Worm (Caenorhabditis elegans): Measurements from ENCODE around the gene paic-1.

DNA sequence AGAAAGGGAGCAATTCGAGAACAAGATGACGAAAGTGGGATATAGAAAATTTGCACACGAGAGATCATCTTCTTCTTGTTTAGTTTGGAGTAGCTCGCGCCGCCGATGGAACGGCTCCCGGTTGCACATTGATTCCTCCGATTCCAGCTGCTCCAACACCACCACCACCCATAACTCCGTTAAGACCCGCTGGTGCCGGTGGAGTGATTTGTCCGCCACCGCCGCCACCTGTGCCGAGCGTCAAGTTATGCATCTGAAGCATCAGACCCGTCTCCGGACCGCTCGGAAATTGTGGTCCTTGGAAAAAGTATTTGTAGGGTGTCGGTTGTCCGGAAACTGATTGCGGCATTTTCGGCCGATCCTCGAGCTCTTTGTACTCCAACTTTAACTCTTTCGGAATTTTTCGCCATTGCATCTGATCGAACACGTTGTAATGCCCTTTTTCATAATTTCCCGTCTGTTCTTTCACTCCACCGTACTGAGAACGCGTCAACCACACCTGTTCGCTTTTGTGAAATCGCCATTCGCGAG is 607 bp upstream of the paic-1 start:
- TF ChIP-seq him-1 (tag; optimal IDR thresholded peaks at IDR 0.05) (no peak), W03F9.2 (tag; optimal IDR thresholded peaks at IDR 0.05) (no peak), dao-5 (tag; optimal IDR thresholded peaks at IDR 0.05) (no peak)
